Worm (Caenorhabditis elegans) whole organism, L3 larva: ENCODE measurements around the gene bud-13.

Source experiments
- aly-2 ChIP-seq: fragments of 150-350 bp; optimal IDR thresholded peaks from 2 replicates; lab custom pipeline; 2014; ENCODE audit warnings: missing biosample characterization, missing genetic modification characterization
- ceh-82 ChIP-seq: fragments of 150-350 bp; optimal IDR thresholded peaks from 2 replicates; lab custom pipeline; 2014; ENCODE audit warnings: missing biosample characterization, missing genetic modification characterization
- lin-39 ChIP-seq: fragments of 150-350 bp; optimal IDR thresholded peaks from 2 replicates; lab custom pipeline; 2018; ENCODE audit warnings: missing biosample characterization, missing genetic modification reagents, missing genetic modification characterization
- nhr-28 ChIP-seq: fragments of 150-350 bp; optimal IDR thresholded peaks from 2 replicates; lab custom pipeline; 2014; ENCODE audit warnings: missing biosample characterization, missing genetic modification characterization
- nhr-77 ChIP-seq: fragments of 150-350 bp; optimal IDR thresholded peaks from 2 replicates; lab custom pipeline; 2014; ENCODE audit warnings: missing biosample characterization, missing genetic modification characterization
- pqm-1 ChIP-seq: fragments of 150-350 bp; optimal IDR thresholded peaks from 2 replicates; lab custom pipeline; 2017; ENCODE audit warnings: missing biosample characterization, missing genetic modification characterization, inconsistent platforms
- sea-2 ChIP-seq: fragments of 150-350 bp; sonication (generic microtip); optimal IDR thresholded peaks from 4 replicates; lab custom pipeline; 2014; ENCODE audit warnings: missing biosample characterization, missing genetic modification reagents, missing genetic modification characterization

DNA sequence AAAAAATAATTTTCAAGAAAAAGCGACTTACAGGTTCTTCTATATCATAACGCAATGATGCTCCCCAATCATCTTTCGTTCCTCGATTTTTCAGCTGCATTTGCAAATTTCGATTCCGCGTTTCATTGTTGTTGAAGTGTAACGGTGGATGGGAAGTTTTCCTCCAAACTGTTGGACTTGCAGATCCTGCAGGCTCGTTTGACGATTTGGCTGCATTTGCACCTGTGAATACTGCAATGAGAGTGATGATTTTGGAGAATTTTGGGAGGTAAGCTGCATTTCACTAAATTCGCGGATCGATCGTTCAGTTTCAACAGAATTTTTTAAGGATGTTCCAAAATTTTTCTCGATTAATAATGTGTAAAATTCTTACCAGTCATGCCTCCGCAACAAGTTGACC, 13.4 kb upstream of the bud-13 start:
- TF ChIP-seq lin-39 (tag; lab: Kevin White, UChicago): no peak
- TF ChIP-seq sea-2: no peak
- TF ChIP-seq pqm-1 (tag; lab: Kevin White, UChicago): no peak
- TF ChIP-seq nhr-28 (tag; lab: Kevin White, UChicago): no peak
- no peak for TF ChIP-seq nhr-77 (tag; lab: Kevin White, UChicago)
- no peak for TF ChIP-seq aly-2 (tag; lab: Kevin White, UChicago)
- no peak for TF ChIP-seq ceh-82 (tag; lab: Kevin White, UChicago)
